Fruit fly (Drosophila melanogaster) whole organism, pupa: ENCODE results near the gene CG5026.

Experiments
- CG10348 ChIP-seq: fragments of 200-800 bp; sonication (Bioruptor generic); IDR thresholded peaks from 2 replicates; pipeline ENCODE4 v1.3.6; 2022; ENCODE audit warnings: missing biosample characterization, missing genetic modification characterization
- CG12605 ChIP-seq: fragments of 200-800 bp; sonication (Bioruptor generic); IDR thresholded peaks from 2 replicates; pipeline ENCODE4 v1.3.6; 2022; ENCODE audit warnings: missing biosample characterization, missing genetic modification characterization
- CG13204 ChIP-seq: fragments of 200-800 bp; sonication (Bioruptor generic); optimal IDR thresholded peaks from 2 replicates; lab custom pipeline; 2018; ENCODE audit warnings: missing biosample characterization, mild to moderate bottlenecking, missing genetic modification characterization, moderate library complexity
- CG14655 ChIP-seq: fragments of 200-800 bp; sonication (Bioruptor generic); optimal IDR thresholded peaks from 3 replicates; lab custom pipeline; 2017; ENCODE audit warnings: mild to moderate bottlenecking, missing biosample characterization, missing genetic modification reagents, missing genetic modification characterization
- CG15710 ChIP-seq: fragments of 200-800 bp; sonication (Bioruptor generic); optimal IDR thresholded peaks from 2 replicates; lab custom pipeline; 2018; ENCODE audit warnings: missing biosample characterization, mild to moderate bottlenecking, missing genetic modification characterization, moderate library complexity
- CG17806 ChIP-seq: fragments of 200-800 bp; sonication (Bioruptor generic); optimal IDR thresholded peaks from 2 replicates; lab custom pipeline; 2018; ENCODE audit warnings: missing biosample characterization, mild to moderate bottlenecking, missing genetic modification characterization, moderate library complexity
- CG32121 ChIP-seq: fragments of 200-800 bp; sonication (Bioruptor generic); IDR thresholded peaks from 2 replicates; pipeline ENCODE4 v1.3.6; 2022; ENCODE audit warnings: missing biosample characterization, missing genetic modification characterization
- CG34367 ChIP-seq: fragments of 200-800 bp; sonication (Bioruptor generic); optimal IDR thresholded peaks from 2 replicates; lab custom pipeline; 2018; ENCODE audit warnings: missing biosample characterization, mild to moderate bottlenecking, missing genetic modification characterization
- CG4496 ChIP-seq: fragments of 200-800 bp; sonication (Bioruptor generic); IDR thresholded peaks from 3 replicates; pipeline ENCODE4 v1.3.6; 2022; ENCODE audit warnings: missing biosample characterization, missing genetic modification characterization
- CG8159 ChIP-seq: fragments of 200-800 bp; sonication (Bioruptor generic); optimal IDR thresholded peaks from 3 replicates; lab custom pipeline; 2018; ENCODE audit warnings: missing biosample characterization, mild to moderate bottlenecking, missing genetic modification characterization, moderate library complexity
- CG8301 ChIP-seq: fragments of 200-800 bp; sonication (Bioruptor generic); optimal IDR thresholded peaks from 2 replicates; lab custom pipeline; 2018; ENCODE audit warnings: missing biosample characterization, mild to moderate bottlenecking, missing genetic modification characterization
- CG9948 ChIP-seq: fragments of 200-800 bp; sonication (Bioruptor generic); optimal IDR thresholded peaks from 2 replicates; lab custom pipeline; 2018; ENCODE audit warnings: missing biosample characterization, mild to moderate bottlenecking, missing genetic modification characterization, moderate library complexity
- D1 ChIP-seq: fragments of 200-800 bp; sonication (Bioruptor generic); optimal IDR thresholded peaks from 2 replicates; lab custom pipeline; 2018; ENCODE audit warnings: missing biosample characterization, mild to moderate bottlenecking, missing genetic modification characterization, moderate library complexity
- EcR ChIP-seq: fragments of 200-800 bp; sonication (Bioruptor generic); optimal IDR thresholded peaks from 3 replicates; lab custom pipeline; 2019; ENCODE audit warnings: missing biosample characterization, missing genetic modification characterization, mild to moderate bottlenecking, moderate library complexity, missing genetic modification reagents
- Ets98B ChIP-seq: fragments of 200-800 bp; sonication (Bioruptor generic); IDR thresholded peaks from 2 replicates; pipeline ENCODE4 v1.3.6; 2022; ENCODE audit warnings: missing biosample characterization, missing genetic modification characterization
- Pif1A ChIP-seq: fragments of 200-800 bp; sonication (Bioruptor generic); optimal IDR thresholded peaks from 3 replicates; lab custom pipeline; 2016; ENCODE audit warnings: missing biosample characterization, missing genetic modification characterization
- Pif1B ChIP-seq: fragments of 200-800 bp; sonication (Bioruptor generic); optimal IDR thresholded peaks from 3 replicates; lab custom pipeline; 2016; ENCODE audit warnings: missing biosample characterization, missing genetic modification characterization
- Snoo ChIP-seq: fragments of 200-800 bp; sonication (Bioruptor generic); optimal IDR thresholded peaks from 3 replicates; lab custom pipeline; 2017; ENCODE audit warnings: missing biosample characterization, mild to moderate bottlenecking, missing genetic modification characterization, inconsistent platforms
- fd96Ca ChIP-seq: fragments of 200-800 bp; sonication (Bioruptor generic); IDR thresholded peaks from 3 replicates; pipeline ENCODE4 v1.3.6; 2022; ENCODE audit warnings: missing biosample characterization, missing genetic modification characterization
- gl ChIP-seq: fragments of 200-800 bp; sonication (Bioruptor generic); optimal IDR thresholded peaks from 2 replicates; lab custom pipeline; 2018; ENCODE audit warnings: missing biosample characterization, mild to moderate bottlenecking, missing genetic modification characterization
- rn ChIP-seq: fragments of 200-800 bp; sonication (Bioruptor generic); IDR thresholded peaks from 2 replicates; pipeline ENCODE4 v1.3.6; 2022; ENCODE audit warnings: missing biosample characterization, missing genetic modification characterization

The CG5026 gene

dm6 chr3L:8981495-8981894 is 13.2 kb downstream of the CG5026 start, which contains the start of gene CG13314:
Gene CG13314, plus strand, starts transcription at chr3L:8981795.
- no peak for TF ChIP-seq fd96Ca
- no peak for TF ChIP-seq CG12605 (GFP tag; lab: Robert Waterston, UW)
- TF ChIP-seq Pif1B (GFP tag; lab: Kevin White, UChicago), result no peak
- no peak for TF ChIP-seq CG32121 (GFP tag; lab: Robert Waterston, UW)

dm6 chr3L:8982044-8982443 is 13.7 kb downstream of the CG5026 start:
- TF ChIP-seq rn (GFP tag; lab: Robert Waterston, UW) (no peak), CG32121 (GFP tag; lab: Robert Waterston, UW) (no peak), CG12605 (GFP tag; lab: Robert Waterston, UW) (no peak), Ets98B (GFP tag; lab: Robert Waterston, UW) (no peak), EcR (GFP tag; lab: Kevin White, UChicago) (no peak), CG8159 (no peak), CG10348 (no peak), CG9948 (no peak)

- TF ChIP-seq CG4496 (GFP tag; lab: Robert Waterston, UW), result peak; percentile 27; the same call in 1 of the 3 replicates
- TF ChIP-seq Snoo (tag; lab: Kevin White, UChicago), result no peak
Measured at dm6 chr3L:8985132-8985847, 17.0 kb downstream of the CG5026 start.

- TF ChIP-seq Pif1B (GFP tag; lab: Kevin White, UChicago), result no peak
- TF ChIP-seq Pif1A (GFP tag; lab: Kevin White, UChicago), result no peak
- TF ChIP-seq CG15710 (tag; lab: Kevin White, UChicago), result no peak
- peak; percentile 26 for TF ChIP-seq EcR (GFP tag; lab: Kevin White, UChicago)
- TF ChIP-seq CG9948, result no peak
- no peak for TF ChIP-seq CG8301 (tag; lab: Kevin White, UChicago)
- TF ChIP-seq gl (tag; lab: Kevin White, UChicago), result no peak
- no peak for TF ChIP-seq Snoo (tag; lab: Kevin White, UChicago)
- TF ChIP-seq CG17806 (tag; lab: Kevin White, UChicago), result no peak
- peak; percentile 8; the same call in 1 of the 2 replicates for TF ChIP-seq CG32121 (GFP tag; lab: Robert Waterston, UW)
- no peak for TF ChIP-seq CG34367 (tag; lab: Kevin White, UChicago)
- no peak for TF ChIP-seq CG12605 (GFP tag; lab: Robert Waterston, UW)
- TF ChIP-seq CG10348, result no peak
- TF ChIP-seq rn (GFP tag; lab: Robert Waterston, UW), result no peak
- TF ChIP-seq D1 (tag; lab: Kevin White, UChicago), result no peak
- TF ChIP-seq Ets98B (GFP tag; lab: Robert Waterston, UW), result peak; percentile 21; the same call in 1 of the 2 replicates
- peak; percentile 52; the same call in 1 of the 3 replicates for TF ChIP-seq fd96Ca
- TF ChIP-seq CG14655 (GFP tag; lab: Kevin White, UChicago), result no peak
- 0 out of 3 replicates have a peak, but pooled peaks have one; percentile 18 for TF ChIP-seq CG4496 (GFP tag; lab: Robert Waterston, UW)
- no peak for TF ChIP-seq CG13204 (GFP tag; lab: Kevin White, UChicago)
- no peak for TF ChIP-seq CG8159
Measured at dm6 chr3L:8985848-8986320, 17.6 kb downstream of the CG5026 start, which contains the start of gene Galk. Gene Galk, minus strand, starts transcription at chr3L:8986091.

- no peak for TF ChIP-seq CG13204 (GFP tag; lab: Kevin White, UChicago)
- no peak for TF ChIP-seq CG9948
- TF ChIP-seq EcR (GFP tag; lab: Kevin White, UChicago), result no peak
- TF ChIP-seq CG34367 (tag; lab: Kevin White, UChicago), result no peak
- TF ChIP-seq CG4496 (GFP tag; lab: Robert Waterston, UW), result no peak
- TF ChIP-seq Pif1B (GFP tag; lab: Kevin White, UChicago), result no peak
- no peak for TF ChIP-seq rn (GFP tag; lab: Robert Waterston, UW)
- TF ChIP-seq CG32121 (GFP tag; lab: Robert Waterston, UW), result no peak
- TF ChIP-seq CG10348, result no peak
- TF ChIP-seq CG8159, result no peak
- TF ChIP-seq Ets98B (GFP tag; lab: Robert Waterston, UW), result no peak
- no peak for TF ChIP-seq CG14655 (GFP tag; lab: Kevin White, UChicago)
- no peak for TF ChIP-seq CG12605 (GFP tag; lab: Robert Waterston, UW)
- no peak for TF ChIP-seq CG15710 (tag; lab: Kevin White, UChicago)
- TF ChIP-seq D1 (tag; lab: Kevin White, UChicago), result no peak
- no peak for TF ChIP-seq Snoo (tag; lab: Kevin White, UChicago)
- no peak for TF ChIP-seq CG17806 (tag; lab: Kevin White, UChicago)
Measured at dm6 chr3L:8986582-8986981, 18.3 kb downstream of the CG5026 start, which contains the start of gene CG5068. Gene CG5068, plus strand, starts transcription at chr3L:8986710.

dm6 chr3L:8990128-8990527 is 21.8 kb downstream of the CG5026 start, which contains the start of gene CG5280:
Gene CG5280, minus strand, starts transcription at chr3L:8990228.
- TF ChIP-seq Ets98B (GFP tag; lab: Robert Waterston, UW) (no peak), rn (GFP tag; lab: Robert Waterston, UW) (no peak), CG10348 (no peak), fd96Ca (no peak), CG17806 (tag; lab: Kevin White, UChicago) (no peak), Pif1B (GFP tag; lab: Kevin White, UChicago) (no peak), Pif1A (GFP tag; lab: Kevin White, UChicago) (no peak), CG9948 (no peak), CG15710 (tag; lab: Kevin White, UChicago) (no peak), CG12605 (GFP tag; lab: Robert Waterston, UW) (no peak), CG8159 (no peak), gl (tag; lab: Kevin White, UChicago) (no peak), CG13204 (GFP tag; lab: Kevin White, UChicago) (no peak), CG32121 (GFP tag; lab: Robert Waterston, UW) (no peak), CG14655 (GFP tag; lab: Kevin White, UChicago) (no peak), CG4496 (GFP tag; lab: Robert Waterston, UW) (no peak), D1 (tag; lab: Kevin White, UChicago) (no peak), CG8301 (tag; lab: Kevin White, UChicago) (no peak)
